Worm (Caenorhabditis elegans) whole organism, young adult: ENCODE data around the gene dyf-13.

Experiments used
- B0035.1 ChIP-seq: sonication (generic microtip); optimal IDR thresholded peaks from 2 replicates; lab custom pipeline; 2016; ENCODE audit warnings: missing genetic modification characterization, mild to moderate bottlenecking, missing compliant biosample characterization, missing genotype, missing genetic modification reagents
- F37B4.10 ChIP-seq: fragments of 200-800 bp; sonication (Bioruptor generic); IDR thresholded peaks from 2 replicates; pipeline ENCODE4 v1.3.6; 2022; ENCODE audit warnings: missing genetic modification characterization, missing compliant biosample characterization
- F39B2.1 ChIP-seq: fragments of 200-800 bp; sonication (Bioruptor generic); IDR thresholded peaks from 2 replicates; pipeline ENCODE4 v1.3.6; 2022; ENCODE audit warnings: missing genetic modification reagents, missing genetic modification characterization, missing compliant biosample characterization
- F57A8.1 ChIP-seq: fragments of 200-800 bp; sonication (Bioruptor generic); optimal IDR thresholded peaks from 2 replicates; lab custom pipeline; 2018; ENCODE audit warnings: mild to moderate bottlenecking, missing genetic modification characterization, moderate library complexity, missing compliant biosample characterization
- K11D2.4 ChIP-seq: fragments of 200-800 bp; sonication (Bioruptor generic); IDR thresholded peaks from 2 replicates; pipeline ENCODE4 v1.3.6; 2022; ENCODE audit warnings: missing genetic modification reagents, missing genetic modification characterization, missing compliant biosample characterization
- K12H6.12 ChIP-seq: fragments of 200-800 bp; sonication (Bioruptor generic); optimal IDR thresholded peaks from 2 replicates; lab custom pipeline; 2018; ENCODE audit warnings: mild to moderate bottlenecking, missing genetic modification characterization, missing compliant biosample characterization
- Y53F4B.3 ChIP-seq: fragments of 200-800 bp; sonication (Bioruptor generic); IDR thresholded peaks from 2 replicates; pipeline ENCODE4 v1.3.6; 2022; ENCODE audit warnings: missing genetic modification reagents, missing genetic modification characterization, missing compliant biosample characterization
- aptf-2 ChIP-seq: fragments of 200-800 bp; sonication (Bioruptor generic); conservative IDR thresholded peaks from 2 replicates; pipeline ENCODE4 v1.3.6; 2022; ENCODE audit warnings: missing genetic modification reagents, missing genetic modification characterization, missing compliant biosample characterization
- atf-7 ChIP-seq: sonication (generic microtip); optimal IDR thresholded peaks from 2 replicates; lab custom pipeline; 2017; ENCODE audit warnings: mild to moderate bottlenecking, missing genetic modification characterization, missing compliant biosample characterization
- bed-2 ChIP-seq: fragments of 200-800 bp; sonication (Bioruptor generic); IDR thresholded peaks from 2 replicates; pipeline ENCODE4 v1.3.6; 2022; ENCODE audit warnings: missing genetic modification reagents, missing genetic modification characterization, missing compliant biosample characterization
- ceh-100 ChIP-seq: fragments of 200-800 bp; sonication (Bioruptor generic); IDR thresholded peaks from 2 replicates; pipeline ENCODE4 v1.3.6; 2022; ENCODE audit warnings: missing genetic modification reagents, missing genetic modification characterization, missing compliant biosample characterization
- fkh-3 ChIP-seq: sonication (generic microtip); optimal IDR thresholded peaks from 2 replicates; lab custom pipeline; 2016; ENCODE audit warnings: mild to moderate bottlenecking, missing genetic modification characterization, missing compliant biosample characterization
- gei-17 ChIP-seq: fragments of 200-800 bp; sonication (Bioruptor generic); optimal IDR thresholded peaks from 2 replicates; lab custom pipeline; 2018; ENCODE audit warnings: mild to moderate bottlenecking, missing genetic modification characterization, missing compliant biosample characterization
- him-1 ChIP-seq: sonication (generic microtip); optimal IDR thresholded peaks from 2 replicates; lab custom pipeline; 2016; ENCODE audit warnings: missing genotype, missing genetic modification reagents, missing genetic modification characterization, missing compliant biosample characterization
- hmg-20 ChIP-seq: fragments of 200-800 bp; sonication (Bioruptor generic); IDR thresholded peaks from 2 replicates; pipeline ENCODE4 v1.3.6; 2022; ENCODE audit warnings: missing genetic modification reagents, missing genetic modification characterization, missing compliant biosample characterization
- hsf-1 ChIP-seq: fragments of 200-800 bp; sonication (Bioruptor generic); IDR thresholded peaks from 2 replicates; pipeline ENCODE4 v1.3.6; 2022; ENCODE audit warnings: missing genetic modification reagents, missing genetic modification characterization, missing compliant biosample characterization
- lag-1 ChIP-seq: fragments of 200-800 bp; sonication (Bioruptor generic); IDR thresholded peaks from 2 replicates; pipeline ENCODE4 v1.3.6; 2022; ENCODE audit warnings: missing genetic modification reagents, missing genetic modification characterization, missing compliant biosample characterization
- let-526 ChIP-seq: fragments of 200-800 bp; sonication (Bioruptor generic); IDR thresholded peaks from 2 replicates; pipeline ENCODE4 v1.3.6; 2022; ENCODE audit warnings: missing genetic modification reagents, missing genetic modification characterization, missing compliant biosample characterization
- lsy-27 ChIP-seq: sonication (generic microtip); optimal IDR thresholded peaks from 2 replicates; lab custom pipeline; 2017; ENCODE audit warnings: missing genetic modification characterization, mild to moderate bottlenecking, missing compliant biosample characterization, antibody characterized with exemption, missing genotype, borderline replicate concordance; ENCODE audit not compliant: insufficient read depth
- mcd-1 ChIP-seq: fragments of 200-800 bp; sonication (Bioruptor generic); IDR thresholded peaks from 2 replicates; pipeline ENCODE4 v1.3.6; 2022; ENCODE audit warnings: missing genetic modification reagents, missing genetic modification characterization, missing compliant biosample characterization
- mes-4 ChIP-seq: sonication (generic microtip); optimal IDR thresholded peaks from 2 replicates; lab custom pipeline; 2016; ENCODE audit warnings: missing genotype, missing genetic modification characterization, missing compliant biosample characterization
- mxl-1 ChIP-seq: sonication (generic microtip); optimal IDR thresholded peaks from 2 replicates; lab custom pipeline; 2016; ENCODE audit warnings: missing genetic modification characterization, missing compliant biosample characterization
- nfya-2 ChIP-seq: fragments of 200-800 bp; sonication (Bioruptor generic); IDR thresholded peaks from 2 replicates; pipeline ENCODE4 v1.3.6; 2022; ENCODE audit warnings: missing genetic modification reagents, missing genetic modification characterization, missing compliant biosample characterization
- nfyb-1 ChIP-seq: fragments of 200-800 bp; sonication (Bioruptor generic); IDR thresholded peaks from 2 replicates; pipeline ENCODE4 v1.3.6; 2022; ENCODE audit warnings: missing genetic modification reagents, missing genetic modification characterization, missing compliant biosample characterization
- nhr-120 ChIP-seq: fragments of 200-800 bp; sonication (Bioruptor generic); IDR thresholded peaks from 2 replicates; pipeline ENCODE4 v1.3.6; 2022; ENCODE audit warnings: missing genetic modification characterization, missing compliant biosample characterization
- nhr-80 ChIP-seq: sonication (generic microtip); optimal IDR thresholded peaks from 2 replicates; lab custom pipeline; 2016; ENCODE audit warnings: missing genetic modification characterization, missing compliant biosample characterization
- repo-1 ChIP-seq: sonication (generic microtip); optimal IDR thresholded peaks from 2 replicates; lab custom pipeline; 2017; ENCODE audit warnings: mild to moderate bottlenecking, missing genetic modification characterization, missing compliant biosample characterization
- rpc-1 ChIP-seq, 2 experiments: fragments of 150-350 bp in 1 of 2; sonication (generic microtip) in 1 of 2; optimal IDR thresholded peaks; 2 replicates each; lab custom pipeline; 2014 to 2018; ENCODE audit warnings: missing biosample characterization in 1 of 2, missing genetic modification characterization in 1 of 2, missing genetic modification reagents in 1 of 2, missing genotype in 1 of 2
- tbp1 ChIP-seq: fragments of 200-800 bp; sonication (Bioruptor generic); optimal IDR thresholded peaks from 2 replicates; lab custom pipeline; 2018; ENCODE audit warnings: mild to moderate bottlenecking, missing genetic modification characterization, missing compliant biosample characterization
- unc-130 ChIP-seq: sonication (generic microtip); optimal IDR thresholded peaks from 2 replicates; lab custom pipeline; 2016; ENCODE audit warnings: missing genetic modification reagents, missing genetic modification characterization, missing compliant biosample characterization
- zim-3 ChIP-seq: sonication (generic microtip); optimal IDR thresholded peaks from 2 replicates; lab custom pipeline; 2017; ENCODE audit warnings: mild to moderate bottlenecking, missing genetic modification characterization, moderate library complexity, missing compliant biosample characterization
- ztf-25 ChIP-seq: fragments of 200-800 bp; sonication (Bioruptor generic); IDR thresholded peaks from 2 replicates; pipeline ENCODE4 v1.3.6; 2022; ENCODE audit warnings: missing genetic modification reagents, missing genetic modification characterization, missing compliant biosample characterization
- ztf-28 ChIP-seq: fragments of 200-800 bp; sonication (Bioruptor generic); IDR thresholded peaks from 2 replicates; pipeline ENCODE4 v1.3.6; 2022; ENCODE audit warnings: missing genetic modification reagents, missing genetic modification characterization, missing compliant biosample characterization

dyf-13 gene

DNA sequence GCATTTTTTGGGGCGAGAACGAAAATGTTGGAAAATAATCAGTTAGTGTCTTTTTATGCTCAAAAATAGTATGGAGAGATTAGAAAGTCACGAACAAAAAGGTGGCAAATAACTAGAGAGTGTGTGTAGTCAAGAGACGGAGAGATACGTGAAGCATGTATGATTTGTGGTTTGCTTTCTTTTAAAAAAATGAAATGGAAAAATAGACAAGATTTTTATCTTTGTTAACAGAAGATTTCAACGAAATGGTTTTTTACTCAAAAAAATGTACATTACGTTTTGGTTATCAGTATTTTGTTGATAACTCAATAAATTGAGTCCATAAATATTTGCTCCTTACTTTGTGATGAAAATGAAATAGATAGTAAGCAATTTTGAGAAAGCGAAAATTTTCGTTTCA is 37.0 kb upstream of the dyf-13 start, which contains the start of gene dhs-7:
TSS of gene dhs-7 (minus strand) at position 277 of the 400 bp plus-strand sequence.
- TF ChIP-seq mcd-1 (GFP tag; lab: Robert Waterston, UW) = no peak
- no peak for TF ChIP-seq repo-1 (tag; lab: Kevin White, UChicago)
- TF ChIP-seq lag-1 (GFP tag; lab: Robert Waterston, UW) = no peak
- TF ChIP-seq ztf-25 (GFP tag; lab: Robert Waterston, UW) = no peak
- TF ChIP-seq nhr-80 (tag; lab: Kevin White, UChicago) = peak; percentile 25
- TF ChIP-seq K12H6.12 (tag; lab: Kevin White, UChicago) = no peak

DNA sequence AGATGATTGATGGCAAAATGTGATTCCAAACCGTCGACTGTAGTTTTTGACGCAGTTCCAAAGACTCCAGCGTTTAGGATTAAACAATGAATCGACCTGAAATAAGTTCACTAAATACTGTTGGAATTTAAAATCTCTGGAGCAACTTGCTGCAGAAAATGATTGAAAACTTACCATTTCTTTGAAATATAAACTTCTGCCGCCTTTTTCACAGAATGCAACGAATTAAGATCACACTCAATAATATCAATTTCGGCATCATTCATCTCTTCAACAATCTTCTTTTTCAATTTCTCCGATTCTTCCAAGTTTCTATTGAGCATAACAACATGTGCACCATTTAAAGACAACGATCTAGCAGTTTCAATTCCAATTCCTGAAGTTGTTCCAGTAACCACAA is 36.5 kb upstream of the dyf-13 start:
- TF ChIP-seq rpc-1 (optimal IDR thresholded peaks at IDR 0.05; lab: Kevin White, UChicago) = no peak
- TF ChIP-seq rpc-1 (tag; optimal IDR thresholded peaks at IDR 0.05; lab: Kevin White, UChicago) = no peak
- TF ChIP-seq atf-7 (tag; lab: Kevin White, UChicago) = no peak
- no peak for TF ChIP-seq tbp1
- no peak for TF ChIP-seq zim-3
- TF ChIP-seq him-1 (tag; lab: Kevin White, UChicago) = no peak
- TF ChIP-seq aptf-2 (GFP tag; lab: Robert Waterston, UW) = no peak
- TF ChIP-seq F37B4.10 (GFP tag; lab: Robert Waterston, UW) = no peak
- no peak for TF ChIP-seq mes-4 (tag; lab: Kevin White, UChicago)
- no peak for TF ChIP-seq nhr-120 (GFP tag; lab: Robert Waterston, UW)
- TF ChIP-seq nfyb-1 (GFP tag; lab: Robert Waterston, UW) = no peak
- no peak for TF ChIP-seq lsy-27 (tag; lab: Kevin White, UChicago)
- TF ChIP-seq let-526 (GFP tag; lab: Robert Waterston, UW) = no peak
- no peak for TF ChIP-seq ztf-28 (GFP tag; lab: Robert Waterston, UW)
- no peak for TF ChIP-seq Y53F4B.3 (GFP tag; lab: Robert Waterston, UW)
- TF ChIP-seq hmg-20 (GFP tag; lab: Robert Waterston, UW) = no peak
- no peak for TF ChIP-seq nfya-2 (GFP tag; lab: Robert Waterston, UW)
- TF ChIP-seq, all 124 proteins: peak for 0

DNA sequence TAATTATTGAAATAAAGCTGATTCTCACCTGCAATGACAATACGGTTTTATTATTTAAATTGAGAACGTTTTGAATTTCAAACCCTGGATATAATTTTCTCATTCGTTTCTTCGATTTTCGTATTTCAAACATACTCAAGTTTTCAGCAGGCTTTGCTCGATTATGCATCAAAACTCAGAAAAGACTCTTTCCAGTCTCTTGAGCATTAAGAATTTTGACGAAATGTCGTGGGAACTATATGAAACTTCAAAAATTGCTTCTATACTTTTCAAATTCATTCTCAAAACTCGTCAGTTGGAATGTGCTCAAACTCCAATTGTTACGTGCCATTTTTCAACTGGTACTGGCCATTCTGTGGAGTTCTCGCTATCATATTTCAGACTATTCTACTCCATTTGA is 34.2 kb upstream of the dyf-13 start, which contains the start of gene srd-59:
TSS of gene srd-59 (plus strand) at position 301 of the 400 bp plus-strand sequence.
- no peak for TF ChIP-seq bed-2 (GFP tag; lab: Robert Waterston, UW)
- no peak for TF ChIP-seq F57A8.1 (GFP tag; lab: Kevin White, UChicago)
- TF ChIP-seq unc-130 (GFP tag; lab: Kevin White, UChicago) = no peak
- no peak for TF ChIP-seq gei-17
- no peak for TF ChIP-seq ceh-100 (GFP tag; lab: Robert Waterston, UW)
- TF ChIP-seq K11D2.4 = no peak

DNA sequence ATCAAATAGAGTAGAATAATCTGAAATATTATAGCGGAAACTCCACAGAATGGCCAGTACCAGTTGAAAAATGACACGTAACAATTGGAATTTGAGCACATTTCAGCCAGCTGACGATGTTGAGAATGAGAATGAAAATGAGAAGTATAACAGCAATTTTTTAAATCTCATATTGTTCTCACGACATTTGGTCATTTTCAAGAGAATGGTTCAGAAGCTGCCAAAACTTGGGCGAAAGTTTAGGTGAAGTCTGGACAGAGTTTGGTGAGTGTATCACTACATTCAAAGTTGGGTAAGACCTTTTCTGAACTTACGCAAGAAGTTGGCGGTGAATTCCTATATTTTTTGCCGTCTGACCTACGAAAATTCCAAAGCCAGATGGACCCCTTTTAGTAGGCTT is 33.8 kb upstream of the dyf-13 start, which contains the start of gene srd-58:
TSS of gene srd-58 (minus strand) at position 101 of the 400 bp plus-strand sequence.
- TF ChIP-seq B0035.1 (tag; lab: Kevin White, UChicago) (no peak), let-526 (GFP tag; lab: Robert Waterston, UW) (no peak), hsf-1 (GFP tag; lab: Robert Waterston, UW) (no peak)

DNA sequence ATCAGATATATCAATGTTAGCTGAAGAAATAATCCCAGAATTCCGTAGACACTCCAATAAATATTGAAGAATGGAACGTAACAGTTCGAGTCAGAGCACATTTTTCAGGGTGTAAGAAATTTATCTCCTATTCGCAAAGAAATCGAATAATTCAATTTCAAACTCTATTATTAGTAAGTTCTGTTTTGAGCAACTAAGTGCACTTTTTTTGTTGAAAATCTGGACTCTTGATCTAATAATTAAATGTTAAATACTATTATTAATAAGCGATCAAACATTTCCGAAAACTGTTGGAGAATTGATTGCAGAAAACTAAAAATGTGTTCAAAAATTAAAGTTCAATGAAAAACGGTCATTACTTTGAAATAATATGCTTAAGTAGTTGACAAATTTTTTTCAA is 32.0 kb upstream of the dyf-13 start, which contains the start of gene srd-56:
TSS of gene srd-56 (minus strand) at position 101 of the 400 bp plus-strand sequence.
- TF ChIP-seq mxl-1 (tag; lab: Kevin White, UChicago) (no peak), fkh-3 (tag; lab: Kevin White, UChicago) (no peak), F39B2.1 (GFP tag; lab: Robert Waterston, UW) (no peak), B0035.1 (tag; lab: Kevin White, UChicago) (no peak), mes-4 (tag; lab: Kevin White, UChicago) (no peak)
- TF ChIP-seq, all 124 proteins: peak for 0
